Fruit fly (Drosophila melanogaster): ENCODE data around the gene Gnf1.

- TF ChIP-seq Sin3A (optimal IDR thresholded peaks at IDR 0.05) = no peak
- TF ChIP-seq psq (optimal IDR thresholded peaks at IDR 0.05) = no peak
Measured at dm6 chr3R:4947732-4948131, 41.3 kb downstream of the Gnf1 start.

Data from Kc167 (cell line).